Worm (Caenorhabditis elegans) whole organism, midembryonic: ENCODE results near the gene F35D2.3.

Experiments used
- T22C8.4 ChIP-seq: fragments of 200-800 bp; sonication (Bioruptor generic); IDR thresholded peaks from 2 replicates; pipeline ENCODE4 v1.3.6; 2022; ENCODE audit warnings: missing genetic modification characterization, missing compliant biosample characterization
- cog-1 ChIP-seq: sonication (generic microtip); optimal IDR thresholded peaks from 2 replicates; lab custom pipeline; 2016; ENCODE audit warnings: missing genetic modification characterization, missing compliant biosample characterization
- flt-1 ChIP-seq: fragments of 200-800 bp; sonication (Bioruptor generic); IDR thresholded peaks from 2 replicates; pipeline ENCODE4 v1.3.6; 2022; ENCODE audit warnings: missing genetic modification characterization, missing compliant biosample characterization
- med-1 ChIP-seq: sonication (generic microtip); optimal IDR thresholded peaks from 2 replicates; lab custom pipeline; 2017; ENCODE audit warnings: missing genetic modification characterization, mild to moderate bottlenecking, missing compliant biosample characterization, antibody characterized with exemption, missing genetic modification reagents; ENCODE audit not compliant: insufficient read depth
- ref-1 ChIP-seq: fragments of 200-800 bp; sonication (Bioruptor generic); conservative IDR thresholded peaks from 2 replicates; pipeline ENCODE4 v1.3.6; 2022; ENCODE audit warnings: missing genetic modification reagents, missing genetic modification characterization, missing compliant biosample characterization

DNA sequence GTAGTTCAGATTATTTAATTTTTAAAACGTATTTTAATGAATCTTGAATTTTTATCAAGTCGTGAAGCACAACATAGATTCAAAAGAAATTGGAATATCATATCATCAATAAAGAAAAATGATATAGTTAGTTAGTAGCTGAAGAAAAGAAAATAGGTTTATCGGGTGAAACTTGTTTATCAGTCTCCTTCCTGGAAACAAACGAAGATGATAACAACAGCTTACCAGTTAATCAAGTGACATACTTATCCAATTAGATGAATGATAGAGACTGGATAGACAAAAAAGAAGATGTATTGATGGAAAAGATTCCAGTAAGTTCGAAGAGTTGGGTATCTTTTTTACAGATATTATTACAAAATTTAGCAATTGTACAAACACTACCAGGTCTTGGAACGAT, 27.5 kb upstream of the F35D2.3 start:
- no peak for TF ChIP-seq flt-1 (GFP tag; lab: Robert Waterston, UW)
- TF ChIP-seq med-1 (GFP tag; lab: Kevin White, UChicago), result no peak
- TF ChIP-seq ref-1 (GFP tag; lab: Robert Waterston, UW), result no peak
- TF ChIP-seq cog-1, result no peak
- no peak for TF ChIP-seq T22C8.4 (GFP tag; lab: Robert Waterston, UW)
